Worm (Caenorhabditis elegans): ENCODE measurements around the gene Y32B12B.4.

Y32B12B.4 gene

DNA sequence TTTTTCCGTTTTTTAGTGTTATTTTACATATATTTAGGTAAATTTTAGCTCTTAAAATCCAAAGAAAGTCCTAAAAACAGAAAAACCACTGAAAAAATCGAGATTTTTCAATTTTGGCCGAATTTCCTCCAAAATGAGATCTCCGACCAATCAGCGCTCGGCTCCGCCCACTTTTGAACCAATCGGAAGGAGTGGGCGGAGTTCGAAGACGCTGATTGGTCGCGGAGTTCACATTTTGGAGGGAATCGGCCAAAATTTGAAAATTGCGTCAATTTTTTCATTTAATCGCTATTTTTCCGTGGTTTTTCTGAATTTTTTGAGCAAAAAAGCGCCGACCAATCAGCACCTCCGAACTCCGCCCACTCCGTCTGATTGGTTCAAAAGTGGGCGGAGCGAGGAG lies 12.5 kb upstream of the Y32B12B.4 start:
- TF ChIP-seq nhr-12 (tag; optimal IDR thresholded peaks at IDR 0.05) = no peak
- no peak for TF ChIP-seq sptf-1 (tag; optimal IDR thresholded peaks at IDR 0.05)
- TF ChIP-seq sem-2 (GFP tag; optimal IDR thresholded peaks at IDR 0.05) = no peak
- TF ChIP-seq nhr-76 (tag; optimal IDR thresholded peaks at IDR 0.05) = no peak
- no peak for TF ChIP-seq ceh-43 (GFP tag; optimal IDR thresholded peaks at IDR 0.05)
- TF ChIP-seq flh-1 (GFP tag; optimal IDR thresholded peaks at IDR 0.05) = no peak
- TF ChIP-seq bed-3 (GFP tag; optimal IDR thresholded peaks at IDR 0.05) = no peak
- no peak for TF ChIP-seq lsy-2 (tag; optimal IDR thresholded peaks at IDR 0.05)
- TF ChIP-seq blmp-1 (tag; optimal IDR thresholded peaks at IDR 0.05) = no peak
- TF ChIP-seq cnd-1 (tag; optimal IDR thresholded peaks at IDR 0.05) = no peak
- no peak for TF ChIP-seq elt-1 (tag; optimal IDR thresholded peaks at IDR 0.05; ENCODE audit: borderline replicate concordance, insufficient read depth)
- no peak for TF ChIP-seq lin-32 (GFP tag; optimal IDR thresholded peaks at IDR 0.05)
- TF ChIP-seq ceh-39 (tag; optimal IDR thresholded peaks at IDR 0.05) = no peak
- no peak for TF ChIP-seq unc-120 (tag; optimal IDR thresholded peaks at IDR 0.05; ENCODE audit: poor library complexity, severe bottlenecking)

DNA sequence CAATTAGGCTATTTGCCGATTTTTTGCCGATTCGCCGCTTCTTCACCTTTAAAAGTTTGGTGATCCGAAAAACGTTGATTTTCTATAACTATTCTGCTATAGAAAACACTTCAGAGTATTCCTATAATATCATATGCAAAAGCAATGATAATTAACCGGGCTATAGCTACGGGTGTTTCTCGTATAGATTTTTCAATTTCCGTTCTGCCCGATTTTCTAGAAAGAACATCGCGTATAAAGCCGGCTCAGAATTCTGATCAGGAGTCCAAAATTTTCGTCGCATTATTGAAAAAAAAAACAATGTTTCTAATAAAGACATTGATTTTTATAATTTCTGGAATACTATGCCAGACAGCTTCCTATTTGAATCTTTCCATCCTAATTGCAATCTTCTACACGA lies 2.4 kb upstream of the Y32B12B.4 start, which contains the start of gene srbc-65:
Gene srbc-65 (plus strand): TSS at position 301 of the 400 bp plus-strand sequence.
- TF ChIP-seq elt-3 (tag; optimal IDR thresholded peaks at IDR 0.05) (no peak), elt-1 (tag; optimal IDR thresholded peaks at IDR 0.05; ENCODE audit: borderline replicate concordance, insufficient read depth) (no peak), ceh-43 (GFP tag; optimal IDR thresholded peaks at IDR 0.05) (no peak), mab-5 (tag; optimal IDR thresholded peaks at IDR 0.05) (no peak), blmp-1 (tag; optimal IDR thresholded peaks at IDR 0.05) (no peak), tbx-8 (GFP tag; optimal IDR thresholded peaks at IDR 0.05) (no peak)

DNA sequence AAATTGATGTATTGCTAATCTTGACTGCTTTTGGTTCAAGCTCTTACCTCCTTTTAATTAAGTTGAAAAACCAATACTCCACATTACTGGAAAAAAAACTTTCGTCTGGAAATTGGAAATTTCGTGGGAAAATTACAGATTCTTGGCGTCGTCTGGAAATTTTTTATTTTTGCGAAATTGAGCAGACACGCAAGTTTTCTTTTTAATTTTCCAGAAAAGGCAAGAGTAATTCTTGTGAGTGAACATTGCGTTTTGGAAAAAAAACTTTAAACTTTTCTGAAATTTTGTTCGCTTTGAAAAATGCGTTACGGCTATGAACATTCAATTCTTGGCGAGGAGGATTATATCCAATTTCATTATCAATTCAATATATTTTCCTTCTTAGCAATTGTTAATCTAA lies 12.5 kb downstream of the Y32B12B.4 start, which contains the start of gene sru-45:
Gene sru-45 (plus strand): TSS at position 301 of the 400 bp plus-strand sequence.
- TF ChIP-seq hlh-1 (tag; optimal IDR thresholded peaks at IDR 0.05) (no peak), elt-1 (tag; optimal IDR thresholded peaks at IDR 0.05; ENCODE audit: borderline replicate concordance, insufficient read depth) (no peak), flh-1 (GFP tag; optimal IDR thresholded peaks at IDR 0.05) (no peak), lsy-2 (tag; optimal IDR thresholded peaks at IDR 0.05) (no peak), drap-1 (GFP tag; optimal IDR thresholded peaks at IDR 0.05) (no peak), mls-2 (tag; optimal IDR thresholded peaks at IDR 0.05) (no peak), mab-5 (tag; optimal IDR thresholded peaks at IDR 0.05) (no peak), pha-4 (tag; optimal IDR thresholded peaks at IDR 0.05) (no peak), unc-62 (GFP tag; optimal IDR thresholded peaks at IDR 0.05) (no peak), unc-39 (tag; optimal IDR thresholded peaks at IDR 0.05) (no peak), elt-3 (tag; optimal IDR thresholded peaks at IDR 0.05) (no peak), nhr-237 (tag; optimal IDR thresholded peaks at IDR 0.05) (no peak), ham-2 (GFP tag; optimal IDR thresholded peaks at IDR 0.05) (no peak), nhr-28 (tag; optimal IDR thresholded peaks at IDR 0.05) (no peak), nhr-2 (tag; optimal IDR thresholded peaks at IDR 0.05) (no peak), blmp-1 (tag; optimal IDR thresholded peaks at IDR 0.05) (no peak), sem-2 (GFP tag; optimal IDR thresholded peaks at IDR 0.05) (no peak), nhr-12 (tag; optimal IDR thresholded peaks at IDR 0.05) (no peak)

DNA sequence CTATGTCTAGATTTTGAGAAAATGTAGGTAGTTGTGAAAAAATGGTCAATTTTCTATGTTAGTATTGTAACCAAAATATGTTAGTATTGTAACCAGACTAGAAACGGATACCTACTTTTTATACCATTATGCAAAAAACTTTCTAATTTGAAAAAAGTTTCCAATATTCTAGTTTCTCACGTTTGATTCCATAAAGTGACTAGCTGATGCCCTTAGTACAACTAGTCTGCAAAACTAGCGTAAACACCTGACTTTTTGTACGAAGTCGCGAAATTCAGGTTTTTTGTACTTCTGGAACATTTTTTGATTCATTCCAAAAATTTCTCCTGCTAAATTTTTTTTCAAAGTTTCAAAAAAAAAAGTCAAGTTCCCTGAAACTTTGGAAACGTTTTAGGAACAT lies 14.9 kb downstream of the Y32B12B.4 start:
- TF ChIP-seq unc-62 (GFP tag; optimal IDR thresholded peaks at IDR 0.05) (no peak), bed-3 (GFP tag; optimal IDR thresholded peaks at IDR 0.05) (no peak), sptf-1 (tag; optimal IDR thresholded peaks at IDR 0.05) (no peak)

DNA sequence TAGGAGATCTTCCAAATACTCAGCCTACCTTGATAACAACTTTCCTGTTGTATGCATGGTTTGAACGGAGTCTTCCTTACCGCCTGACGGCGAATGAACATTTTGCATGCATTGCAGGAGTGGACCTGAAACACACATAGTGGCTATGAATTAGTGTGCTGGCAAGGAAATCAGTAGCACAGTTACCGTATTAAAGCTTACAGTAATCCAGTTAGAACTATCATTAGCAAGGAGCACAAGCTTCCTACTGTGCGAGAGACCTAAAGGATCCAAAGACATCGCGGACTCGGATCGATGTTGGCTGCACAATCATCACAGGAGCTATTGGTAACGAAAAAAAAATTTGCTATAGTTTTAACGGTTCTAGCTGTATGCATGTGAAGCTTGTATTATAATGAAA lies 17.6 kb downstream of the Y32B12B.4 start, which contains the start of gene nhr-233:
Gene nhr-233 (minus strand): TSS at position 101 of the 400 bp plus-strand sequence.
- no peak for TF ChIP-seq bed-3 (GFP tag; optimal IDR thresholded peaks at IDR 0.05)
- TF ChIP-seq mab-5 (tag; optimal IDR thresholded peaks at IDR 0.05) = no peak
- TF ChIP-seq mep-1 (tag; optimal IDR thresholded peaks at IDR 0.05) = no peak
- no peak for TF ChIP-seq lsy-2 (tag; optimal IDR thresholded peaks at IDR 0.05)
- no peak for TF ChIP-seq blmp-1 (tag; optimal IDR thresholded peaks at IDR 0.05)
- no peak for TF ChIP-seq M03D4.4 (tag; optimal IDR thresholded peaks at IDR 0.05)
- TF ChIP-seq cnd-1 (tag; optimal IDR thresholded peaks at IDR 0.05) = no peak
- no peak for TF ChIP-seq nhr-237 (tag; optimal IDR thresholded peaks at IDR 0.05)
- TF ChIP-seq nhr-12 (tag; optimal IDR thresholded peaks at IDR 0.05) = no peak

DNA sequence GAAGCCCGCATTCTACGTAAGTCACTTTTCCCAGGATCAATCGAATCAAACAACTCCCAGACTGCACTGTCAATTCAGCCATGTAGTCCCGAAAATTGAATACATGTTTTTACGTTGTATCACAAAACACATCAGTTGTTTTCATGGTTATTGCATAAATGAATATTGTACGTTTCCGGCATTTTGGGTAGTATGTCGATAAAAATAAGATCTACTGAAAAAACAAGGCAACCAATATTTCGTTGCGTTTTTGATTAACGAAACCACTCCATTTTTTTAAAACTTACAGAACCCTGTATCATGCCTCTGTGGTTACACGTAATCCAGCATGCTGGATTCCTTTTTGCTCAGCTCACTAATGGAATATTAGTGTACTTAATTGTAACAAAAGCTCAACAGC lies 20.0 kb downstream of the Y32B12B.4 start, which contains the start of gene str-149:
Gene str-149 (plus strand): TSS at position 301 of the 400 bp plus-strand sequence.
- TF ChIP-seq lsy-2 (tag; optimal IDR thresholded peaks at IDR 0.05) = no peak
- no peak for TF ChIP-seq unc-39 (tag; optimal IDR thresholded peaks at IDR 0.05)
- no peak for TF ChIP-seq lin-32 (GFP tag; optimal IDR thresholded peaks at IDR 0.05)
- no peak for TF ChIP-seq mls-2 (tag; optimal IDR thresholded peaks at IDR 0.05)
- TF ChIP-seq sem-2 (GFP tag; optimal IDR thresholded peaks at IDR 0.05) = no peak
- no peak for TF ChIP-seq ceh-39 (tag; optimal IDR thresholded peaks at IDR 0.05)
- no peak for TF ChIP-seq hlh-1 (tag; optimal IDR thresholded peaks at IDR 0.05)
- no peak for TF ChIP-seq nhr-2 (tag; optimal IDR thresholded peaks at IDR 0.05)
- no peak for TF ChIP-seq pha-4 (tag; optimal IDR thresholded peaks at IDR 0.05)
